Worm (Caenorhabditis elegans) whole organism, L1 larva: Measurements from ENCODE around the gene vha-1.

Experiments
- C04F5.9 ChIP-seq: sonication (generic microtip); optimal IDR thresholded peaks from 2 replicates; lab custom pipeline; 2016; ENCODE audit warnings: missing genetic modification characterization, missing compliant biosample characterization
- C16A3.4 ChIP-seq: fragments of 150-350 bp; optimal IDR thresholded peaks from 2 replicates; lab custom pipeline; 2014; ENCODE audit warnings: missing biosample characterization, missing genetic modification characterization
- Y116A8C.19 ChIP-seq: sonication (generic microtip); optimal IDR thresholded peaks from 2 replicates; lab custom pipeline; 2016; ENCODE audit warnings: missing compliant biosample characterization, missing genetic modification characterization, borderline replicate concordance
- alr-1 ChIP-seq: fragments of 200-800 bp; sonication (Bioruptor generic); optimal IDR thresholded peaks from 2 replicates; lab custom pipeline; 2018; ENCODE audit warnings: borderline replicate concordance, mild to moderate bottlenecking, missing genetic modification characterization, missing compliant biosample characterization
- ama-1 ChIP-seq: fragments of 150-350 bp; optimal IDR thresholded peaks from 2 replicates; lab custom pipeline; 2014
- blmp-1 ChIP-seq: fragments of 150-350 bp; optimal IDR thresholded peaks from 2 replicates; lab custom pipeline; 2014; ENCODE audit warnings: missing biosample characterization, missing genetic modification characterization
- ceh-82 ChIP-seq, 3 experiments: fragments of 150-350 bp in 1 of 3; sonication (generic microtip) in 2 of 3; optimal IDR thresholded peaks; 2 replicates each; lab custom pipeline; 2014 to 2017; ENCODE audit warnings: missing biosample characterization in 3 of 3, missing genetic modification characterization in 3 of 3
- ceh-88 ChIP-seq: fragments of 200-800 bp; sonication (Bioruptor generic); IDR thresholded peaks from 2 replicates; pipeline ENCODE4 v1.3.6; 2022; ENCODE audit warnings: missing genetic modification characterization, missing compliant biosample characterization
- ceh-90 ChIP-seq: sonication (generic microtip); optimal IDR thresholded peaks from 2 replicates; lab custom pipeline; 2016; ENCODE audit warnings: missing genetic modification characterization, missing compliant biosample characterization
- dpl-1 ChIP-seq, 3 experiments: fragments of 150-350 bp in 2 of 3; sonication (generic microtip) in 1 of 3; optimal IDR thresholded peaks; 2 replicates each; lab custom pipeline; 2014 to 2017; ENCODE audit warnings: missing biosample characterization in 3 of 3, missing genetic modification characterization in 3 of 3, missing genetic modification reagents in 3 of 3
- dsc-1 ChIP-seq: sonication (generic microtip); optimal IDR thresholded peaks from 2 replicates; lab custom pipeline; 2016; ENCODE audit warnings: mild to moderate bottlenecking, missing genetic modification characterization, missing compliant biosample characterization
- egl-13 ChIP-seq: sonication (generic microtip); optimal IDR thresholded peaks from 2 replicates; lab custom pipeline; 2016; ENCODE audit warnings: missing genotype, missing genetic modification reagents, missing genetic modification characterization, missing compliant biosample characterization
- egl-27 ChIP-seq, 2 experiments: fragments of 150-350 bp in 1 of 2; sonication (generic microtip); optimal IDR thresholded peaks; 3 replicates each; lab custom pipeline; 2017 to 2018; ENCODE audit warnings: missing biosample characterization in 2 of 2, missing genetic modification characterization in 2 of 2, missing genetic modification reagents in 2 of 2
- elt-3 ChIP-seq, 6 experiments: fragments of 150-350 bp in 1 of 6; sonication (generic microtip); optimal IDR thresholded peaks; 2 replicates each; lab custom pipeline; 2017 to 2018; ENCODE audit warnings: missing biosample characterization in 6 of 6, missing genetic modification characterization in 6 of 6, inconsistent platforms in 1 of 6
- fkh-10 ChIP-seq: sonication (generic microtip); optimal IDR thresholded peaks from 2 replicates; lab custom pipeline; 2017; ENCODE audit warnings: missing biosample characterization, missing genetic modification reagents, missing genetic modification characterization
- fkh-8 ChIP-seq: sonication (generic microtip); optimal IDR thresholded peaks from 2 replicates; lab custom pipeline; 2016; ENCODE audit warnings: mild to moderate bottlenecking, missing genetic modification characterization, missing compliant biosample characterization
- hlh-4 ChIP-seq: sonication (generic microtip); optimal IDR thresholded peaks from 2 replicates; lab custom pipeline; 2016; ENCODE audit warnings: mild to moderate bottlenecking, missing genetic modification characterization, missing compliant biosample characterization
- irx-1 ChIP-seq: sonication (generic microtip); optimal IDR thresholded peaks from 2 replicates; lab custom pipeline; 2016; ENCODE audit warnings: missing genetic modification characterization, missing compliant biosample characterization
- isw-1 ChIP-seq: fragments of 200-800 bp; sonication (Bioruptor generic); IDR thresholded peaks from 2 replicates; pipeline ENCODE4 v1.3.6; 2022; ENCODE audit warnings: missing genetic modification characterization, missing compliant biosample characterization
- jun-1 ChIP-seq: fragments of 150-350 bp; optimal IDR thresholded peaks from 2 replicates; lab custom pipeline; 2014; ENCODE audit warnings: missing biosample characterization, missing genetic modification reagents, missing genetic modification characterization
- lin-14 ChIP-seq: fragments of 200-800 bp; sonication (Bioruptor generic); optimal IDR thresholded peaks from 2 replicates; lab custom pipeline; 2018; ENCODE audit warnings: mild to moderate bottlenecking, missing genetic modification characterization, moderate library complexity, missing compliant biosample characterization
- lin-35 ChIP-seq, 2 experiments: fragments of 150-350 bp; optimal IDR thresholded peaks; 2 replicates each; lab custom pipeline; 2014; ENCODE audit warnings: missing biosample characterization in 2 of 2, missing genetic modification characterization in 2 of 2, missing genetic modification reagents in 2 of 2
- lin-39 ChIP-seq: fragments of 150-350 bp; optimal IDR thresholded peaks from 2 replicates; lab custom pipeline; 2014; ENCODE audit warnings: missing biosample characterization, missing genetic modification reagents, missing genetic modification characterization
- lir-3 ChIP-seq: sonication (generic microtip); optimal IDR thresholded peaks from 2 replicates; lab custom pipeline; 2016; ENCODE audit warnings: mild to moderate bottlenecking, missing genetic modification characterization, moderate library complexity, missing compliant biosample characterization; ENCODE audit not compliant: poor library complexity
- lsy-2 ChIP-seq, 2 experiments: fragments of 150-350 bp; optimal IDR thresholded peaks; 2 replicates each; lab custom pipeline; 2014; ENCODE audit warnings: missing biosample characterization in 2 of 2, missing genetic modification characterization in 2 of 2
- mdl-1 ChIP-seq, 2 experiments: fragments of 150-350 bp; optimal IDR thresholded peaks; 2 replicates each; lab custom pipeline; 2014 to 2017; ENCODE audit warnings: missing biosample characterization in 2 of 2, missing genetic modification characterization in 2 of 2, inconsistent platforms in 1 of 2
- mep-1 ChIP-seq: fragments of 150-350 bp; optimal IDR thresholded peaks from 2 replicates; lab custom pipeline; 2014; ENCODE audit warnings: missing biosample characterization, missing genetic modification characterization
- nhr-19 ChIP-seq: fragments of 200-800 bp; sonication (Bioruptor generic); conservative IDR thresholded peaks from 2 replicates; pipeline ENCODE4 v1.3.6; 2022; ENCODE audit warnings: missing genetic modification characterization, missing compliant biosample characterization
- nhr-20 ChIP-seq: sonication (generic microtip); optimal IDR thresholded peaks from 2 replicates; lab custom pipeline; 2016; ENCODE audit warnings: mild to moderate bottlenecking, missing genetic modification characterization, missing compliant biosample characterization
- nhr-28 ChIP-seq: fragments of 150-350 bp; optimal IDR thresholded peaks from 2 replicates; lab custom pipeline; 2014; ENCODE audit warnings: missing biosample characterization, missing genetic modification characterization
- nhr-47 ChIP-seq: sonication (generic microtip); optimal IDR thresholded peaks from 2 replicates; lab custom pipeline; 2016; ENCODE audit warnings: mild to moderate bottlenecking, missing genetic modification characterization, moderate library complexity, missing compliant biosample characterization
- nhr-71 ChIP-seq: sonication (generic microtip); optimal IDR thresholded peaks from 2 replicates; lab custom pipeline; 2016; ENCODE audit warnings: mild to moderate bottlenecking, missing genetic modification characterization, moderate library complexity, missing compliant biosample characterization
- nhr-77 ChIP-seq: fragments of 150-350 bp; optimal IDR thresholded peaks from 2 replicates; lab custom pipeline; 2014; ENCODE audit warnings: missing biosample characterization, missing genetic modification characterization
- nhr-85 ChIP-seq: sonication (generic microtip); peaks from one replicate; lab custom pipeline; 2016; ENCODE audit warnings: missing genetic modification characterization, inconsistent platforms, missing compliant biosample characterization
- nhr-90 ChIP-seq: sonication (generic microtip); optimal IDR thresholded peaks from 2 replicates; lab custom pipeline; 2016; ENCODE audit warnings: mild to moderate bottlenecking, missing genetic modification characterization, missing compliant biosample characterization; ENCODE audit not compliant: poor library complexity
- pax-3 ChIP-seq: fragments of 200-800 bp; sonication (Bioruptor generic); optimal IDR thresholded peaks from 2 replicates; lab custom pipeline; 2018; ENCODE audit warnings: mild to moderate bottlenecking, missing genetic modification characterization, moderate library complexity, missing compliant biosample characterization
- rnt-1 ChIP-seq: sonication (generic microtip); optimal IDR thresholded peaks from 2 replicates; lab custom pipeline; 2016; ENCODE audit warnings: mild to moderate bottlenecking, missing genetic modification characterization, moderate library complexity, missing compliant biosample characterization
- skn-1 ChIP-seq: fragments of 150-350 bp; optimal IDR thresholded peaks from 2 replicates; lab custom pipeline; 2014; ENCODE audit warnings: missing biosample characterization, missing genetic modification characterization
- snpc-4 ChIP-seq: fragments of 150-350 bp; optimal IDR thresholded peaks from 2 replicates; lab custom pipeline; 2014; ENCODE audit warnings: missing biosample characterization, missing genetic modification characterization
- snu-23 ChIP-seq: sonication (generic microtip); optimal IDR thresholded peaks from 2 replicates; lab custom pipeline; 2016; ENCODE audit warnings: missing genetic modification characterization, missing compliant biosample characterization
- sox-4 ChIP-seq: sonication (generic microtip); optimal IDR thresholded peaks from 2 replicates; lab custom pipeline; 2016; ENCODE audit warnings: missing genetic modification characterization, missing compliant biosample characterization
- tbx-2 ChIP-seq: sonication (generic microtip); optimal IDR thresholded peaks from 2 replicates; lab custom pipeline; 2016; ENCODE audit warnings: missing genetic modification characterization, missing compliant biosample characterization
- unc-30 ChIP-seq: sonication (generic microtip); optimal IDR thresholded peaks from 2 replicates; lab custom pipeline; 2017; ENCODE audit warnings: missing biosample characterization, missing genetic modification characterization
- unc-86 ChIP-seq: sonication (generic microtip); optimal IDR thresholded peaks from 2 replicates; lab custom pipeline; 2016; ENCODE audit warnings: missing genetic modification characterization, missing compliant biosample characterization
- unc-98 ChIP-seq: fragments of 200-800 bp; sonication (Bioruptor generic); IDR thresholded peaks from 2 replicates; pipeline ENCODE4 v1.3.6; 2022; ENCODE audit warnings: missing genetic modification characterization, missing compliant biosample characterization
- xbp-1 ChIP-seq: sonication (generic microtip); optimal IDR thresholded peaks from 2 replicates; lab custom pipeline; 2016; ENCODE audit warnings: missing genetic modification characterization, missing compliant biosample characterization
- zag-1 ChIP-seq: fragments of 150-350 bp; optimal IDR thresholded peaks from 2 replicates; lab custom pipeline; 2014; ENCODE audit warnings: missing biosample characterization, missing genetic modification characterization
- zip-4 ChIP-seq: fragments of 200-800 bp; sonication (Bioruptor generic); optimal IDR thresholded peaks from 2 replicates; lab custom pipeline; 2018; ENCODE audit warnings: mild to moderate bottlenecking, missing genetic modification characterization, moderate library complexity, missing compliant biosample characterization
- ztf-11 ChIP-seq, 2 experiments: sonication (generic microtip); optimal IDR thresholded peaks; 2 replicates each; lab custom pipeline; 2016 to 2017; ENCODE audit warnings: missing genetic modification characterization in 2 of 2, missing biosample characterization in 1 of 2, missing compliant biosample characterization in 1 of 2
- ztf-4 ChIP-seq: fragments of 150-350 bp; optimal IDR thresholded peaks from 2 replicates; lab custom pipeline; 2014; ENCODE audit warnings: missing biosample characterization, missing genetic modification characterization

vha-1 gene

ce11 chrIII:9807560-9808046 is 26.5 kb downstream of the vha-1 start (continued):
- TF ChIP-seq Y116A8C.19 (tag; lab: Kevin White, UChicago), result no peak
- TF ChIP-seq nhr-19 (GFP tag; lab: Robert Waterston, UW), result peak; percentile 42
- no peak for TF ChIP-seq irx-1 (tag; lab: Kevin White, UChicago)
- TF ChIP-seq C16A3.4 (tag; lab: Kevin White, UChicago), result no peak
- peak; percentile 58 for TF ChIP-seq ama-1 (lab: Kevin White, UChicago)
- TF ChIP-seq blmp-1 (tag; lab: Kevin White, UChicago), result peak; percentile 67
- TF ChIP-seq nhr-85 (tag; lab: Kevin White, UChicago), result peak; percentile 83
- peak; percentile 58 for TF ChIP-seq snu-23 (GFP tag; lab: Kevin White, UChicago)
- TF ChIP-seq hlh-4, result no peak
- TF ChIP-seq mdl-1 (tag; optimal IDR thresholded peaks at IDR 0.05; lab: Kevin White, UChicago), result peak in 1 of 2 experiments; percentile 66
- TF ChIP-seq rnt-1, result peak; percentile 21
- TF ChIP-seq nhr-47 (tag; lab: Kevin White, UChicago), result peak; percentile 34
- no peak for TF ChIP-seq snpc-4 (tag; lab: Kevin White, UChicago)
- TF ChIP-seq ztf-11 (tag; optimal IDR thresholded peaks at IDR 0.05; lab: Kevin White, UChicago), result no peak
- peak; percentile 32 for TF ChIP-seq mep-1 (tag; lab: Kevin White, UChicago)
- TF ChIP-seq lin-39 (tag; lab: Kevin White, UChicago), result no peak
- no peak for TF ChIP-seq xbp-1 (tag; lab: Kevin White, UChicago)
- no peak for TF ChIP-seq fkh-10
- TF ChIP-seq nhr-77 (tag; lab: Kevin White, UChicago), result no peak
- peak in 2 of 6 experiments; percentile 36 to 75 for TF ChIP-seq elt-3 (tag; optimal IDR thresholded peaks at IDR 0.05; lab: Kevin White, UChicago)
- peak; percentile 4 for TF ChIP-seq jun-1 (tag; lab: Kevin White, UChicago)
- no peak for TF ChIP-seq alr-1 (tag; lab: Kevin White, UChicago)
- TF ChIP-seq ztf-4, result peak; percentile 64
- no peak for TF ChIP-seq unc-30 (tag; lab: Kevin White, UChicago)
- no peak for TF ChIP-seq pax-3
- TF ChIP-seq ceh-88 (GFP tag; lab: Robert Waterston, UW), result no peak
- TF ChIP-seq zag-1 (tag; lab: Kevin White, UChicago), result no peak
- no peak for TF ChIP-seq tbx-2 (tag; lab: Kevin White, UChicago)
- TF ChIP-seq lsy-2 (tag; optimal IDR thresholded peaks at IDR 0.05; lab: Kevin White, UChicago), result peak in 1 of 2 experiments; percentile 39
- TF ChIP-seq, all 84 proteins: peak for 23

DNA sequence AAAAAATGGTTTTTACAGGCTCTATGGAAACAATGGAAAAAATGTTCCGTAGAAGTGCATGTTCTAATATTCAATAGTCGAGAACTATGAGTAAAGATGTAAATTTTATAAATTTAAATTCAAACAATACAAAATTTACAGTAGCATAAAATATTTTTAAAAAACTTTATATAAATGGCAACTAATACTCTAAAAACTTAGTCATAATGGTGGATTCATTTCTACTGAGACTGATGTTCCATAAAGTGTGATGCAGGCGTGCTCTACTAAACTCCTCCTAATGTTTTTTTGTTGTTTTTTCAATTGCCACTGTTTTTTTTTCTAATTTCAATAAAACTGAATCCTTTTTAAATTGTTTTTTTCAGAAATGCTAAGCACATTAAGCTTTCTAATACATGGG is 27.1 kb downstream of the vha-1 start, which contains the start of gene gtap-2:
Gene gtap-2, plus strand, starts transcription at position 366 of the 400 bp plus-strand sequence.
- TF ChIP-seq isw-1 (GFP tag; lab: Robert Waterston, UW) (peak; percentile 18; the same call in 1 of the 2 replicates), ceh-90 (tag; lab: Kevin White, UChicago) (peak; percentile 55), lsy-2 (tag; optimal IDR thresholded peaks at IDR 0.05; lab: Kevin White, UChicago) (peak; percentile 44 to 83), snpc-4 (tag; lab: Kevin White, UChicago) (peak; percentile 34), skn-1 (tag; lab: Kevin White, UChicago) (peak; percentile 33), nhr-90 (tag; lab: Kevin White, UChicago) (peak; percentile 10), nhr-47 (tag; lab: Kevin White, UChicago) (peak; percentile 54), unc-86 (tag; lab: Kevin White, UChicago) (no peak), fkh-8 (tag; lab: Kevin White, UChicago) (peak; percentile 47), dpl-1 (GFP tag; optimal IDR thresholded peaks at IDR 0.05; lab: Kevin White, UChicago) (peak in 1 of 3 experiments; percentile 37), lir-3 (tag; lab: Kevin White, UChicago) (peak; percentile 25), pax-3 (peak; percentile 61), C04F5.9 (tag; lab: Kevin White, UChicago) (peak; percentile 14), lin-14 (GFP tag; lab: Kevin White, UChicago) (peak; percentile 21), dsc-1 (tag; lab: Kevin White, UChicago) (peak; percentile 14), nhr-28 (tag; lab: Kevin White, UChicago) (no peak), zip-4 (GFP tag; lab: Kevin White, UChicago) (no peak), unc-98 (peak; percentile 38; the same call in 1 of the 2 replicates), egl-13 (peak; percentile 32), C16A3.4 (tag; lab: Kevin White, UChicago) (peak; percentile 45), irx-1 (tag; lab: Kevin White, UChicago) (no peak), egl-27 (tag; optimal IDR thresholded peaks at IDR 0.05; lab: Kevin White, UChicago) (no peak), ceh-82 (tag; optimal IDR thresholded peaks at IDR 0.05; lab: Kevin White, UChicago) (no peak), ztf-4 (no peak), sox-4 (tag; lab: Kevin White, UChicago) (peak; percentile 1), nhr-71 (tag; lab: Kevin White, UChicago) (peak; percentile 20), snu-23 (GFP tag; lab: Kevin White, UChicago) (peak; percentile 9), zag-1 (tag; lab: Kevin White, UChicago) (no peak), lin-35 (GFP tag; optimal IDR thresholded peaks at IDR 0.05; lab: Kevin White, UChicago) (peak; percentile 8 to 29), nhr-20 (peak; percentile 12), elt-3 (tag; optimal IDR thresholded peaks at IDR 0.05; lab: Kevin White, UChicago) (no peak)
